Fruit fly (Drosophila melanogaster) Kc167 (cell line): ENCODE measurements around the gene Paip2.

Experiments
- Myc ChIP-seq: fragments of >200 bp; optimal IDR thresholded peaks from 2 replicates; lab custom pipeline; 2017; ENCODE audit warnings: missing external identifiers
- Sin3A ChIP-seq: fragments of >200 bp; optimal IDR thresholded peaks from 2 replicates; lab custom pipeline; 2018; ENCODE audit warnings: missing external identifiers
- h ChIP-seq: fragments of >200 bp; optimal IDR thresholded peaks from 3 replicates; lab custom pipeline; 2018; ENCODE audit warnings: missing external identifiers
- insv ChIP-seq: fragments of >200 bp; optimal IDR thresholded peaks from 3 replicates; lab custom pipeline; 2018; ENCODE audit warnings: missing external identifiers
- psq ChIP-seq: fragments of >200 bp; optimal IDR thresholded peaks from 2 replicates; lab custom pipeline; 2017; ENCODE audit warnings: missing external identifiers
- ttk ChIP-seq: sonication (Bioruptor generic); optimal IDR thresholded peaks from 2 replicates; lab custom pipeline; 2017; ENCODE audit warnings: missing external identifiers

DNA sequence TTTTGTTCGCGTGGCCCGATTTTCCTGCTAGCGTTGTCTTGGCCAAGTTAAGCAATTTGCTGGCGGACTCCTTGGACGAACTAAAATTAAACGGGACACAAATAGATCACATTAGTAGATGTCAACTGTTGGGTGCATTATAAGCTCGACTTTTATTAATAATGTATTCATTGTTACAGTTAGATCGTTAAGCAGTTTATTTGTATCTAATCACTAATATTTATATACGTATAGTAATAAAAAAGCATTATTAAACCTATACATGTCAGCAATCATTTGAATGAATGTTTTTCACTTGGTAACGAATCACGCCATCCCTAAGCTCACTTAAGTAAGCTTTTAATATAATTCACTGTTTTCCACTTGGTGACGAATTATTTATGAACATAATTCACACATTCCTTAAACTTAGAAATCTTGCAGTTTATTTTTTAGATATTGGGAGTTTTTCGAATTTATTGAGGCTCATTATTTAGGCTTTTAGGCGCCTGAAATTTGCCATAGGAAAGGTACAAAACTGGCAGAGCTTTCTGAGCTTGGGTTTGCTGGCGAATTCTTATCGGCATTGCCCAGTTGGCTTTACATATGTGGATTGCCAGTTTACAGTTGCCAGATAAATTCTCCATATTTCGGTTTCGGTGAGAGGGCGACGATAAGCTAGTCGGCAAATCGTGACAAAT, 3.1 kb upstream of the Paip2 start, which contains the start of the genes CG7381 and CG7091:
- no peak for TF ChIP-seq ttk (lab: Kevin White, UChicago)
- TF ChIP-seq h (lab: Kevin White, UChicago): no peak
- no peak for TF ChIP-seq Myc (lab: Kevin White, UChicago)
- no peak for TF ChIP-seq psq (lab: Kevin White, UChicago)
- TF ChIP-seq Sin3A (lab: Kevin White, UChicago): no peak
- TF ChIP-seq insv (lab: Kevin White, UChicago): no peak
